Worm (Caenorhabditis elegans): ENCODE measurements around the gene cln-3.1.
A peak's percentile ranks its signal among the peaks of the same experiment; 100 is the strongest.

Gene cln-3.1

ce11 chrV:11314025-11314880 is 48.8 kb upstream of the cln-3.1 start (continued):
- peak; percentile 98 for TF ChIP-seq eyg-1 (tag; optimal IDR thresholded peaks at IDR 0.05)
- TF ChIP-seq sox-4 (tag; optimal IDR thresholded peaks at IDR 0.05) = peak; percentile 99
- TF ChIP-seq ceh-19 (GFP tag; optimal IDR thresholded peaks at IDR 0.05) = peak; percentile 99
- TF ChIP-seq C08G9.2 (tag; optimal IDR thresholded peaks at IDR 0.05) = peak; percentile 99
- TF ChIP-seq nfya-1 (tag; optimal IDR thresholded peaks at IDR 0.05) = peak; percentile 91
- TF ChIP-seq ahr-1 (tag; optimal IDR thresholded peaks at IDR 0.05) = peak; percentile 96
- no peak for TF ChIP-seq pha-4 (tag; optimal IDR thresholded peaks at IDR 0.05)
- TF ChIP-seq ama-1 (optimal IDR thresholded peaks at IDR 0.05) = no peak
- peak; percentile 100 for TF ChIP-seq pat-9 (tag; optimal IDR thresholded peaks at IDR 0.05)
- peak; percentile 97 for TF ChIP-seq ceh-22 (tag; optimal IDR thresholded peaks at IDR 0.05)
- TF ChIP-seq gmeb-2 (tag; optimal IDR thresholded peaks at IDR 0.05) = peak; percentile 99
- peak; percentile 95 for TF ChIP-seq sdc-2 (tag; optimal IDR thresholded peaks at IDR 0.05)
- peak; percentile 98 for TF ChIP-seq rnt-1 (tag; optimal IDR thresholded peaks at IDR 0.05)
- TF ChIP-seq fkh-6 (tag; optimal IDR thresholded peaks at IDR 0.05) = peak; percentile 96
- TF ChIP-seq nhr-11 (tag; optimal IDR thresholded peaks at IDR 0.05) = no peak
- peak; percentile 99 for TF ChIP-seq lim-6 (tag; optimal IDR thresholded peaks at IDR 0.05)
- TF ChIP-seq nhr-232 (tag; optimal IDR thresholded peaks at IDR 0.05) = peak; percentile 99
- TF ChIP-seq hlh-30 (tag; optimal IDR thresholded peaks at IDR 0.05; ENCODE audit: insufficient read depth) = peak; percentile 98
- TF ChIP-seq tbx-7 (tag; optimal IDR thresholded peaks at IDR 0.05) = peak; percentile 77
- peak; percentile 98 for TF ChIP-seq dmd-4 (tag; optimal IDR thresholded peaks at IDR 0.05; ENCODE audit: borderline replicate concordance)
- TF ChIP-seq fax-1 (tag; optimal IDR thresholded peaks at IDR 0.05) = peak; percentile 96
- peak; percentile 99 for TF ChIP-seq Y22D7AL.16 (tag; optimal IDR thresholded peaks at IDR 0.05)

ce11 chrV:11312904-11313303 is 47.5 kb upstream of the cln-3.1 start:
- TF ChIP-seq K02D7.2 (tag; optimal IDR thresholded peaks at IDR 0.05) (no peak), pqm-1 (tag; optimal IDR thresholded peaks at IDR 0.05) (no peak), elt-2 (tag; optimal IDR thresholded peaks at IDR 0.05) (no peak), ttx-3 (tag; optimal IDR thresholded peaks at IDR 0.05) (no peak), elt-4 (tag; optimal IDR thresholded peaks at IDR 0.05) (no peak), pha-2 (tag; optimal IDR thresholded peaks at IDR 0.05) (no peak), zip-5 (tag; optimal IDR thresholded peaks at IDR 0.05) (no peak)

ce11 chrV:11311013-11311472 is 45.6 kb upstream of the cln-3.1 start, which contains the start of gene T03F7.7:
T03F7.7 (plus strand) TSS chrV:11311422.
- TF ChIP-seq elt-2 (tag; optimal IDR thresholded peaks at IDR 0.05) = peak; percentile 95
- no peak for TF ChIP-seq ceh-9 (tag; optimal IDR thresholded peaks at IDR 0.05)

ce11 chrV:11308915-11309314 is 43.5 kb upstream of the cln-3.1 start:
- TF ChIP-seq ceh-34 (tag; optimal IDR thresholded peaks at IDR 0.05) (peak; percentile 6), hlh-6 (tag; optimal IDR thresholded peaks at IDR 0.05) (peak; percentile 15), unc-55 (GFP tag; optimal IDR thresholded peaks at IDR 0.05) (peak; percentile 55), mec-3 (tag; optimal IDR thresholded peaks at IDR 0.05; ENCODE audit: borderline replicate concordance) (no peak), ceh-22 (tag; optimal IDR thresholded peaks at IDR 0.05) (no peak), pat-9 (tag; optimal IDR thresholded peaks at IDR 0.05) (peak; percentile 19), pros-1 (tag; optimal IDR thresholded peaks at IDR 0.05) (no peak), nfya-1 (tag; optimal IDR thresholded peaks at IDR 0.05) (peak; percentile 59), rnt-1 (tag; optimal IDR thresholded peaks at IDR 0.05) (peak; percentile 66), ceh-18 (tag; optimal IDR thresholded peaks at IDR 0.05) (peak; percentile 85), Y22D7AL.16 (tag; optimal IDR thresholded peaks at IDR 0.05) (no peak), T23F11.4 (GFP tag; optimal IDR thresholded peaks at IDR 0.05) (no peak)
